Fruit fly (Drosophila melanogaster): ENCODE measurements around the gene repo.
A peak's percentile ranks its signal among the peaks of the same experiment; 100 is the strongest.

The repo gene

DNA sequence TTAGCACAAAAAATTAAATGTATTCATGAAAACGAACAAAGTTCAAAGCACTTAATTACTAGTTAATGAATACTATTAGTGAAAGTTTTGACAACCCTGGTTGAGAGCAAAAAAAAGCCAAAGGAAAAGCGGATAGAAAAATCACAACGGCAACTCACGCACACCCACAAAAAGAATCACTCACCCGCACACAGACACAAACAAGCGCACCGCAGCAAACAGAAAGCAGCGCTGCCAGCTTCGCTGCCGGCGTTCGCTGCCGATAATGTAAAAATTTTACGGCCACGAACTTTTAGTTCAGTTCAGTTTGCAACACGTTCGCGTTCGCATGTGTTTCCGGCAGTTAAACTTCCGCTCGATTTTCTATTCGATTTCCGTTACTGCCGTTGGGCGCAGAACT lies 31.5 kb downstream of the repo start, which contains the start of gene CG18599 (continued):
- TF ChIP-seq CG3065 (GFP tag; optimal IDR thresholded peaks at IDR 0.05) (no peak), Gug (GFP tag; IDR thresholded peaks at IDR 0.05) (no peak), CG6272 (GFP tag; IDR thresholded peaks at IDR 0.05) (0 out of 2 replicates have a peak, but pooled peaks have one; percentile 25), CG6765 (GFP tag; optimal IDR thresholded peaks at IDR 0.05) (no peak), CG31441 (GFP tag; IDR thresholded peaks at IDR 0.05) (no peak), pb (GFP tag; optimal IDR thresholded peaks at IDR 0.05) (no peak), lab (GFP tag; optimal IDR thresholded peaks at IDR 0.05) (no peak), CG43689 (GFP tag; IDR thresholded peaks at IDR 0.05) (peak; percentile 9; the same call in 1 of the 2 replicates), odd (GFP tag; optimal IDR thresholded peaks at IDR 0.05) (no peak), CG15514 (GFP tag; optimal IDR thresholded peaks at IDR 0.05) (peak; percentile 49), Taf1 (GFP tag; IDR thresholded peaks at IDR 0.05) (no peak), Sry-δ (GFP tag; optimal IDR thresholded peaks at IDR 0.05) (no peak), fd96Cb (tag; optimal IDR thresholded peaks at IDR 0.05) (no peak), CG4404 (GFP tag; IDR thresholded peaks at IDR 0.05) (peak; percentile 19; the same call in 1 of the 2 replicates), z (GFP tag; IDR thresholded peaks at IDR 0.05) (no peak), CG34422 (GFP tag; IDR thresholded peaks at IDR 0.05) (no peak), CG15696 (tag; optimal IDR thresholded peaks at IDR 0.05) (no peak), CG12391 (tag; optimal IDR thresholded peaks at IDR 0.05) (no peak), seq (GFP tag; IDR thresholded peaks at IDR 0.05) (no peak), CG7271 (tag; optimal IDR thresholded peaks at IDR 0.05) (peak; percentile 36), Vsx1 (GFP tag; optimal IDR thresholded peaks at IDR 0.05) (no peak), Xrp1 (GFP tag; IDR thresholded peaks at IDR 0.05) (no peak), Ada2b (GFP tag; IDR thresholded peaks at IDR 0.05) (no peak), bsh (GFP tag; optimal IDR thresholded peaks at IDR 0.05) (no peak), Nf-YA (GFP tag; IDR thresholded peaks at IDR 0.05) (0 out of 2 replicates have a peak, but pooled peaks have one; percentile 20), CG13287 (GFP tag; IDR thresholded peaks at IDR 0.05; ENCODE audit: partially characterized antibody) (no peak), Spps (tag; optimal IDR thresholded peaks at IDR 0.05) (no peak)

DNA sequence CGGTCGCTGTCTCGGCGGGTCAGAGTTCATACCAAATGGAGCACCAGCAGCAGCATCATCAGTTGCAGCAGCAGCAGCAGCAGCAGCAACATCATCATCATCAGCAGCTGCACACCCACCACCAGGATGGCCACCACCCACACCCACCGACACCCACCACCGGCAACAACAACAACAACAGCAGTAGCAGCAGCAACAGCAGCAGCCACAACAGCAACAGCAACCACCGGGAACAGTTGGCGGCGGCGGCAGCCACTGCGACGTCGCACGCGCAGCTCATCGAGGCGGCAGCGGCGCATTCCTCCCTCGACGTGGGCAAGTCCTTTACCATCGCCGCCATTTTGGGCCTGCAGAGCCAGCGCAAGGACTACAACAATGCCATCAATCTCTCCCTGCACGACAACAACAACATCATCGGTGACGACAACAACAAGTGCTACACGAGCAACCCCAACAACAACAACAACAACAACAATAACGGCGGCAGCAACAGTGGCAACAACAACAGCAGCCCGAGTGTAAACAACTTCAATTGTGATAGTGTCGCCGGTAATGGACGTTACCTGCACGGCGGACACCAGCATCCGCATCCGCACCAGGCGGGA lies 33.9 kb downstream of the repo start:
- TF ChIP-seq nerfin-1 (tag; optimal IDR thresholded peaks at IDR 0.05) (peak; percentile 17), Dfd (GFP tag; optimal IDR thresholded peaks at IDR 0.05) (peak in 1 of 2 experiments; percentile 39), Rfx (GFP tag; IDR thresholded peaks at IDR 0.05) (no peak), ewg (GFP tag; optimal IDR thresholded peaks at IDR 0.05) (peak; percentile 96), Nf-YC (tag; optimal IDR thresholded peaks at IDR 0.05) (peak; percentile 90), Adf1 (GFP tag; IDR thresholded peaks at IDR 0.05) (peak; percentile 67), Ets65A (GFP tag) (peak; percentile 92), NC2α (GFP tag; optimal IDR thresholded peaks at IDR 0.05) (no peak), sna (GFP tag; IDR thresholded peaks at IDR 0.05; ENCODE audit: partially characterized antibody) (0 out of 2 replicates have a peak, but pooled peaks have one; percentile 27), Side (GFP tag; optimal IDR thresholded peaks at IDR 0.05) (no peak), seq (GFP tag; IDR thresholded peaks at IDR 0.05) (peak; percentile 71; the same call in 1 of the 2 replicates), CG17829 (tag; optimal IDR thresholded peaks at IDR 0.05) (no peak), CG10267 (tag; optimal IDR thresholded peaks at IDR 0.05) (no peak), Nf-YB (GFP tag; optimal IDR thresholded peaks at IDR 0.05) (peak; percentile 73), mam (GFP tag; optimal IDR thresholded peaks at IDR 0.05) (no peak), CG4360 (GFP tag; IDR thresholded peaks at IDR 0.05) (peak; percentile 91), CG34224 (GFP tag; IDR thresholded peaks at IDR 0.05; ENCODE audit: partially characterized antibody) (0 out of 3 replicates have a peak, but pooled peaks have one; percentile 15), gt (GFP tag; IDR thresholded peaks at IDR 0.05) (no peak), Deaf1 (tag; optimal IDR thresholded peaks at IDR 0.05) (peak; percentile 42)
